Worm (Caenorhabditis elegans) whole organism, L4/young adult: Measurements from ENCODE around the gene ZK546.5.

ENCODE experiments used
- W03F9.2 ChIP-seq: fragments of 150-350 bp; optimal IDR thresholded peaks from 2 replicates; lab custom pipeline; 2014; ENCODE audit warnings: missing biosample characterization, missing genetic modification characterization
- dao-5 ChIP-seq: sonication (generic microtip); optimal IDR thresholded peaks from 2 replicates; lab custom pipeline; 2016; ENCODE audit warnings: missing genotype, missing genetic modification characterization, moderate library complexity, missing compliant biosample characterization
- him-1 ChIP-seq: sonication (generic microtip); optimal IDR thresholded peaks from 2 replicates; lab custom pipeline; 2016; ENCODE audit warnings: missing genotype, missing genetic modification reagents, missing genetic modification characterization, missing compliant biosample characterization

ce11 chrII:4885976-4886375 lies 49.6 kb upstream of the ZK546.5 start, which contains the start of gene R05F9.7:
- TF ChIP-seq W03F9.2 (tag; lab: Kevin White, UChicago) (no peak), him-1 (tag; lab: Kevin White, UChicago) (no peak), dao-5 (tag; lab: Kevin White, UChicago) (no peak)
